Worm (Caenorhabditis elegans) whole organism, L4 larva: ENCODE data around the gene abcf-3.
A peak's percentile ranks its signal among the peaks of the same experiment; 100 is the strongest.

ENCODE experiments used
- F10B5.3 ChIP-seq: sonication (generic microtip); optimal IDR thresholded peaks from 2 replicates; lab custom pipeline; 2016; ENCODE audit warnings: mild to moderate bottlenecking, missing genetic modification characterization, missing compliant biosample characterization
- F26F4.8 ChIP-seq: fragments of 200-800 bp; sonication (Bioruptor generic); conservative IDR thresholded peaks from 2 replicates; pipeline ENCODE4 v1.3.6; 2022; ENCODE audit warnings: missing genetic modification characterization, missing compliant biosample characterization
- F44E2.7 ChIP-seq: fragments of 200-800 bp; sonication (Bioruptor generic); IDR thresholded peaks from 2 replicates; pipeline ENCODE4 v2.1.2; 2022; ENCODE audit warnings: missing genetic modification characterization, missing compliant biosample characterization
- F49E8.2 ChIP-seq: sonication (generic microtip); optimal IDR thresholded peaks from 2 replicates; lab custom pipeline; 2016; ENCODE audit warnings: missing compliant biosample characterization, mild to moderate bottlenecking, missing genetic modification characterization, borderline replicate concordance
- R02D3.7 ChIP-seq: fragments of 150-350 bp; sonication (generic microtip); optimal IDR thresholded peaks from 3 replicates; lab custom pipeline; 2014; ENCODE audit warnings: missing biosample characterization, missing genetic modification characterization
- T20F7.1 ChIP-seq: fragments of 200-800 bp; sonication (Bioruptor generic); optimal IDR thresholded peaks from 2 replicates; lab custom pipeline; 2018; ENCODE audit warnings: mild to moderate bottlenecking, missing genetic modification characterization, missing compliant biosample characterization
- T26A8.4 ChIP-seq: fragments of 200-800 bp; sonication (Bioruptor generic); IDR thresholded peaks from 2 replicates; pipeline ENCODE4 v1.3.6; 2022; ENCODE audit warnings: missing genetic modification characterization, missing compliant biosample characterization
- Y5F2A.4 ChIP-seq: fragments of 200-800 bp; sonication (Bioruptor generic); optimal IDR thresholded peaks from 2 replicates; lab custom pipeline; 2018; ENCODE audit warnings: mild to moderate bottlenecking, missing genetic modification characterization, missing compliant biosample characterization
- ZK337.2 ChIP-seq: fragments of 200-800 bp; sonication (Bioruptor generic); IDR thresholded peaks from 2 replicates; pipeline ENCODE4 v1.3.6; 2022; ENCODE audit warnings: missing genetic modification reagents, missing genetic modification characterization, missing compliant biosample characterization
- ZK546.5 ChIP-seq, 2 experiments: sonication (generic microtip); optimal IDR thresholded peaks; 2 replicates each; lab custom pipeline; 2017; ENCODE audit warnings: missing biosample characterization in 2 of 2, missing genetic modification characterization in 2 of 2
- ama-1 ChIP-seq: fragments of 150-350 bp; optimal IDR thresholded peaks from 2 replicates; lab custom pipeline; 2014; ENCODE audit warnings: inconsistent platforms, mixed read lengths
- ceh-20 ChIP-seq: fragments of 200-800 bp; sonication (Bioruptor generic); IDR thresholded peaks from 2 replicates; pipeline ENCODE4 v1.3.6; 2022; ENCODE audit warnings: missing genetic modification reagents, missing genetic modification characterization, missing compliant biosample characterization
- ceh-28 ChIP-seq: fragments of 150-350 bp; optimal IDR thresholded peaks from 2 replicates; lab custom pipeline; 2014; ENCODE audit warnings: missing biosample characterization, missing genetic modification reagents, missing genetic modification characterization
- ceh-62 ChIP-seq: sonication (generic microtip); optimal IDR thresholded peaks from 2 replicates; lab custom pipeline; 2017; ENCODE audit warnings: missing biosample characterization, missing genetic modification characterization
- cey-2 ChIP-seq: sonication (generic microtip); optimal IDR thresholded peaks from 3 replicates; lab custom pipeline; 2017; ENCODE audit warnings: missing genetic modification characterization, mild to moderate bottlenecking, missing compliant biosample characterization, antibody characterized with exemption, borderline replicate concordance; ENCODE audit not compliant: insufficient read depth
- daf-16 ChIP-seq, 3 experiments: sonication (generic microtip); optimal IDR thresholded peaks; 2 replicates each; lab custom pipeline; 2016 to 2017; ENCODE audit warnings: missing genetic modification characterization in 3 of 3, missing genetic modification reagents in 3 of 3, mild to moderate bottlenecking in 2 of 3, missing compliant biosample characterization in 2 of 3, missing biosample characterization in 1 of 3, moderate library complexity in 1 of 3
- daf-19 ChIP-seq: fragments of 200-800 bp; sonication (Bioruptor generic); conservative IDR thresholded peaks from 2 replicates; pipeline ENCODE4 v1.3.6; 2022; ENCODE audit warnings: missing genetic modification characterization, missing compliant biosample characterization
- daf-8 ChIP-seq: fragments of 200-800 bp; sonication (Bioruptor generic); IDR thresholded peaks from 2 replicates; pipeline ENCODE4 v1.3.6; 2022; ENCODE audit warnings: missing genetic modification characterization, missing compliant biosample characterization
- dve-1 ChIP-seq: sonication (generic microtip); optimal IDR thresholded peaks from 2 replicates; lab custom pipeline; 2017; ENCODE audit warnings: antibody characterized with exemption, mild to moderate bottlenecking, missing genetic modification characterization, missing compliant biosample characterization; ENCODE audit not compliant: insufficient read depth
- fos-1 ChIP-seq: fragments of 150-350 bp; optimal IDR thresholded peaks from 2 replicates; lab custom pipeline; 2014; ENCODE audit warnings: missing biosample characterization, missing genetic modification characterization
- hif-1 ChIP-seq, 2 experiments: sonication (generic microtip); optimal IDR thresholded peaks; 2 replicates each; lab custom pipeline; 2016 to 2017; ENCODE audit warnings: missing compliant biosample characterization in 2 of 2, missing genetic modification characterization in 2 of 2, missing genetic modification reagents in 2 of 2, missing genotype in 2 of 2, mild to moderate bottlenecking in 1 of 2
- hmg-1.1 ChIP-seq: fragments of 200-800 bp; sonication (Bioruptor generic); IDR thresholded peaks from 2 replicates; pipeline ENCODE4 v1.3.6; 2022; ENCODE audit warnings: missing genetic modification reagents, missing genetic modification characterization, missing compliant biosample characterization
- lin-13 ChIP-seq: fragments of 150-350 bp; optimal IDR thresholded peaks from 2 replicates; lab custom pipeline; 2014; ENCODE audit warnings: missing biosample characterization, missing genetic modification reagents, missing genetic modification characterization
- lin-15B ChIP-seq: fragments of 150-350 bp; sonication (generic microtip); optimal IDR thresholded peaks from 3 replicates; lab custom pipeline; 2014; ENCODE audit warnings: missing biosample characterization, missing genetic modification characterization
- lir-3 ChIP-seq: sonication (generic microtip); optimal IDR thresholded peaks from 2 replicates; lab custom pipeline; 2016; ENCODE audit warnings: mild to moderate bottlenecking, missing genetic modification characterization, missing compliant biosample characterization
- lsy-2 ChIP-seq, 2 experiments: fragments of 150-350 bp in 1 of 2; sonication (generic microtip) in 1 of 2; optimal IDR thresholded peaks; 2 replicates each; lab custom pipeline; 2014 to 2017; ENCODE audit warnings: missing biosample characterization in 2 of 2, missing genetic modification characterization in 2 of 2
- madf-5 ChIP-seq, 2 experiments: fragments of 200-800 bp; sonication (Bioruptor generic); IDR thresholded peaks; 2 replicates each; pipeline ENCODE4 v1.3.6; 2022; ENCODE audit warnings: missing compliant biosample characterization in 2 of 2, missing genetic modification characterization in 2 of 2
- mdt-29 ChIP-seq: fragments of 200-800 bp; sonication (Bioruptor generic); IDR thresholded peaks from 2 replicates; pipeline ENCODE4 v1.3.6; 2022; ENCODE audit warnings: missing genetic modification reagents, missing genetic modification characterization, missing compliant biosample characterization
- nhr-10 ChIP-seq: fragments of 150-350 bp; optimal IDR thresholded peaks from 2 replicates; lab custom pipeline; 2014; ENCODE audit warnings: missing biosample characterization, missing genetic modification characterization
- nhr-237 ChIP-seq: sonication (generic microtip); optimal IDR thresholded peaks from 2 replicates; lab custom pipeline; 2017; ENCODE audit warnings: missing biosample characterization, missing genetic modification characterization
- nhr-25 ChIP-seq: sonication (generic microtip); optimal IDR thresholded peaks from 2 replicates; lab custom pipeline; 2017; ENCODE audit warnings: missing genetic modification characterization, mild to moderate bottlenecking, missing compliant biosample characterization, antibody characterized with exemption, moderate library complexity, borderline replicate concordance; ENCODE audit not compliant: insufficient read depth
- nhr-41 ChIP-seq: fragments of 200-800 bp; sonication (Bioruptor generic); IDR thresholded peaks from 2 replicates; pipeline ENCODE4 v1.3.6; 2022; ENCODE audit warnings: missing genetic modification reagents, missing genetic modification characterization, missing compliant biosample characterization
- nhr-48 ChIP-seq: sonication (generic microtip); optimal IDR thresholded peaks from 2 replicates; lab custom pipeline; 2016; ENCODE audit warnings: mild to moderate bottlenecking, missing genetic modification characterization, missing compliant biosample characterization
- nhr-77 ChIP-seq: fragments of 150-350 bp; optimal IDR thresholded peaks from 2 replicates; lab custom pipeline; 2014; ENCODE audit warnings: missing biosample characterization, missing genetic modification characterization
- rbr-2 ChIP-seq: sonication (generic microtip); optimal IDR thresholded peaks from 2 replicates; lab custom pipeline; 2016; ENCODE audit warnings: missing genotype, missing genetic modification characterization, missing compliant biosample characterization
- sdz-12 ChIP-seq: fragments of 200-800 bp; sonication (Bioruptor generic); optimal IDR thresholded peaks from 2 replicates; lab custom pipeline; 2018; ENCODE audit warnings: mild to moderate bottlenecking, missing genetic modification characterization, missing compliant biosample characterization
- snpc-1.2 ChIP-seq: fragments of 200-800 bp; sonication (Bioruptor generic); IDR thresholded peaks from 2 replicates; pipeline ENCODE4 v1.3.6; 2022; ENCODE audit warnings: missing genetic modification reagents, missing genetic modification characterization, missing compliant biosample characterization
- spr-1 ChIP-seq: sonication (generic microtip); optimal IDR thresholded peaks from 2 replicates; lab custom pipeline; 2016; ENCODE audit warnings: mild to moderate bottlenecking, missing genetic modification characterization, missing compliant biosample characterization
- spr-3 ChIP-seq: fragments of 200-800 bp; sonication (Bioruptor generic); optimal IDR thresholded peaks from 2 replicates; lab custom pipeline; 2018; ENCODE audit warnings: mild to moderate bottlenecking, missing genetic modification characterization, missing compliant biosample characterization
- tag-97 ChIP-seq: fragments of 200-800 bp; sonication (Bioruptor generic); IDR thresholded peaks from 2 replicates; pipeline ENCODE4 v1.3.6; 2022; ENCODE audit warnings: missing genetic modification characterization, missing compliant biosample characterization
- tra-1 ChIP-seq: fragments of 200-800 bp; sonication (Bioruptor generic); IDR thresholded peaks from 2 replicates; pipeline ENCODE4 v1.3.6; 2022; ENCODE audit warnings: missing genetic modification reagents, missing genetic modification characterization, missing compliant biosample characterization
- unc-130 ChIP-seq: sonication (generic microtip); optimal IDR thresholded peaks from 2 replicates; lab custom pipeline; 2016; ENCODE audit warnings: missing genetic modification reagents, missing genetic modification characterization, missing compliant biosample characterization
- unc-39 ChIP-seq: sonication (generic microtip); optimal IDR thresholded peaks from 2 replicates; lab custom pipeline; 2017; ENCODE audit warnings: missing biosample characterization, missing genetic modification characterization
- unc-62 ChIP-seq, 3 experiments: fragments of 150-350 bp in 1 of 3; sonication (generic microtip); optimal IDR thresholded peaks in 2 of 3; peaks in 1 of 3; 1 replicate in 1 of 3; 2 replicates in 2 of 3; lab custom pipeline; 2014 to 2017; ENCODE audit warnings: missing biosample characterization in 3 of 3, missing genetic modification characterization in 3 of 3, missing genetic modification reagents in 3 of 3, missing genotype in 1 of 3
- zag-1 ChIP-seq: fragments of 150-350 bp; optimal IDR thresholded peaks from 2 replicates; lab custom pipeline; 2014; ENCODE audit warnings: missing biosample characterization, missing genetic modification characterization
- zfp-2 ChIP-seq: sonication (generic microtip); optimal IDR thresholded peaks from 2 replicates; lab custom pipeline; 2016; ENCODE audit warnings: mild to moderate bottlenecking, missing genetic modification characterization, missing compliant biosample characterization
- zip-11 ChIP-seq: fragments of 200-800 bp; sonication (Bioruptor generic); IDR thresholded peaks from 2 replicates; pipeline ENCODE4 v1.3.6; 2022; ENCODE audit warnings: missing genetic modification characterization, missing compliant biosample characterization
- zip-2 ChIP-seq: fragments of 150-350 bp; optimal IDR thresholded peaks from 2 replicates; lab custom pipeline; 2014; ENCODE audit warnings: missing biosample characterization, missing genetic modification characterization
- ztf-11 ChIP-seq: fragments of 150-350 bp; optimal IDR thresholded peaks from 2 replicates; lab custom pipeline; 2014; ENCODE audit warnings: missing biosample characterization, missing genetic modification characterization
- ztf-7 ChIP-seq: fragments of 150-350 bp; optimal IDR thresholded peaks from 2 replicates; lab custom pipeline; 2014; ENCODE audit warnings: missing biosample characterization, missing genetic modification characterization

abcf-3 gene

DNA sequence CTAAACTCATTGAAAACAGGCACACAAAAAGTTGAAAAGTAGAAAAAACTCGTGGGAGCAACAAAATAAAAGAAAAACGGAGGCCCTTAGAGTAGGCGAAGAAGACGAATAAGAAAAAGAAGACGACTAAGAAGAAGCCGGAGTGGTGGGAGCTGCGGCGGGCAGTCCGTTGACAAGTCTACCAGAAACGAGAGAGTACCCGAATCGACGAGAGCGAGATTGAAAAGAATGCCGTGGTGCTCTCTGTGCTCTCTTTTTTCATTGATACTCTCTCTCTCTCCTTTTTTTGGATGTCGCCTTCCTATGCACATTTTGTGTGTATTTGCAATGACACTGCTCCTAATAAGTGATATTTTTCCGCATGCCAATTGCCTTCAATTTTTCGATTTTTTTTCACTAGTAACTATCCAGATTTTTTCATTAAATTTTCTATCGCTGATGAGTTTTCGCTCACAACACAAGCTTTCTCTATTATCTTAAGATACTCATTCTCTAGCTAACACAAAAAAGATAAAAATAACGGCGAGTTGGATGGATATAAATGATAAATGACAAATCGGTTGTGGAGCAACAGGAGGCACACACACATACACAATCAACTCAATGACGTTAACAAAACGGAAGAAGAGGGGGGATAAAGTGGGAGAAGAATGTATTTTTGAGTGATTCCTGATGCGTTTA lies 33.1 kb upstream of the abcf-3 start (continued):
- TF ChIP-seq zfp-2 (tag; lab: Kevin White, UChicago) = no peak
- peak; percentile 39 for TF ChIP-seq rbr-2 (tag; lab: Kevin White, UChicago)
- 0 out of 2 replicates have a peak, but pooled peaks have one; percentile 13 for TF ChIP-seq tra-1
- no peak for TF ChIP-seq F49E8.2
- no peak for TF ChIP-seq daf-16 (GFP tag; optimal IDR thresholded peaks at IDR 0.05; lab: Kevin White, UChicago)
- no peak for TF ChIP-seq daf-16 (tag; optimal IDR thresholded peaks at IDR 0.05; lab: Kevin White, UChicago)
- TF ChIP-seq zag-1 (tag; lab: Kevin White, UChicago) = no peak
- TF ChIP-seq daf-8 (GFP tag; lab: Robert Waterston, UW) = no peak
- TF ChIP-seq nhr-10 (tag; lab: Kevin White, UChicago) = no peak
- no peak for TF ChIP-seq cey-2 (tag; lab: Kevin White, UChicago)
- TF ChIP-seq daf-19 = no peak
- no peak for TF ChIP-seq spr-1 (tag; lab: Kevin White, UChicago)
- no peak for TF ChIP-seq nhr-77 (tag; lab: Kevin White, UChicago)
- TF ChIP-seq ama-1 (lab: Kevin White, UChicago) = no peak
- no peak for TF ChIP-seq unc-39 (tag; lab: Kevin White, UChicago)
- no peak for TF ChIP-seq F10B5.3 (tag; lab: Kevin White, UChicago)
- TF ChIP-seq ceh-62 = no peak
- no peak for TF ChIP-seq R02D3.7 (tag; lab: Kevin White, UChicago)
- TF ChIP-seq sdz-12 (GFP tag; lab: Kevin White, UChicago) = no peak
- TF ChIP-seq zip-11 (GFP tag; lab: Robert Waterston, UW) = no peak
- no peak for TF ChIP-seq unc-130 (GFP tag; lab: Kevin White, UChicago)
- no peak for TF ChIP-seq fos-1 (tag; lab: Kevin White, UChicago)
- TF ChIP-seq nhr-48 (tag; lab: Kevin White, UChicago) = no peak
- no peak for TF ChIP-seq lin-13
- no peak for TF ChIP-seq snpc-1.2
- no peak for TF ChIP-seq tag-97 (GFP tag; lab: Robert Waterston, UW)
- TF ChIP-seq unc-62 (GFP tag; optimal IDR thresholded peaks at IDR 0.05 in 1 of 2; lab: Kevin White, UChicago) = peak in 1 of 2 experiments; percentile 61
- no peak for TF ChIP-seq unc-62 (tag; optimal IDR thresholded peaks at IDR 0.05; lab: Kevin White, UChicago)
- TF ChIP-seq F26F4.8 (GFP tag; lab: Robert Waterston, UW) = no peak
- no peak for TF ChIP-seq F44E2.7
- TF ChIP-seq zip-2 = no peak
- TF ChIP-seq Y5F2A.4 (GFP tag; lab: Kevin White, UChicago) = no peak
- peak; percentile 60; the same call in 1 of the 2 replicates for TF ChIP-seq hmg-1.1 (GFP tag; lab: Robert Waterston, UW)
- TF ChIP-seq nhr-41 (GFP tag; lab: Robert Waterston, UW) = no peak
- TF ChIP-seq ZK546.5 (tag; optimal IDR thresholded peaks at IDR 0.05; lab: Kevin White, UChicago) = no peak
- TF ChIP-seq hif-1 (tag; optimal IDR thresholded peaks at IDR 0.05; lab: Kevin White, UChicago) = no peak
- TF ChIP-seq T26A8.4 = no peak
- no peak for TF ChIP-seq madf-5 (GFP tag; IDR thresholded peaks at IDR 0.05; lab: Robert Waterston, UW)
- TF ChIP-seq mdt-29 (GFP tag; lab: Robert Waterston, UW) = no peak
- no peak for TF ChIP-seq ztf-7
- no peak for TF ChIP-seq ceh-28
- no peak for TF ChIP-seq dve-1 (tag; lab: Kevin White, UChicago)
- TF ChIP-seq lin-15B (tag; lab: Kevin White, UChicago) = no peak
- no peak for TF ChIP-seq T20F7.1
- TF ChIP-seq lsy-2 (tag; optimal IDR thresholded peaks at IDR 0.05; lab: Kevin White, UChicago) = peak in 1 of 2 experiments; percentile 11
- TF ChIP-seq lir-3 (tag; lab: Kevin White, UChicago) = no peak
- no peak for TF ChIP-seq ceh-20 (GFP tag; lab: Robert Waterston, UW)
- no peak for TF ChIP-seq ztf-11
- no peak for TF ChIP-seq nhr-237 (tag; lab: Kevin White, UChicago)
- no peak for TF ChIP-seq nhr-25 (tag; lab: Kevin White, UChicago)
- no peak for TF ChIP-seq spr-3 (GFP tag; lab: Kevin White, UChicago)
- TF ChIP-seq ZK337.2 (GFP tag; lab: Robert Waterston, UW) = no peak
